Worm (Caenorhabditis elegans) whole organism, mixed stage, embryonic: ENCODE measurements around the gene C26B9.7.

ENCODE experiments used
- blmp-1 ChIP-seq: fragments of 150-350 bp; optimal IDR thresholded peaks from 2 replicates; lab custom pipeline; 2014; ENCODE audit warnings: missing biosample characterization, missing genetic modification characterization
- ceh-43 ChIP-seq: fragments of 200-800 bp; sonication (Bioruptor generic); optimal IDR thresholded peaks from 2 replicates; lab custom pipeline; 2018; ENCODE audit warnings: mild to moderate bottlenecking, missing genetic modification characterization, moderate library complexity, missing compliant biosample characterization
- ceh-83 ChIP-seq: fragments of 200-800 bp; sonication (Bioruptor generic); optimal IDR thresholded peaks from 2 replicates; lab custom pipeline; 2018; ENCODE audit warnings: mild to moderate bottlenecking, missing genetic modification characterization, missing compliant biosample characterization
- ces-1 ChIP-seq: fragments of 150-350 bp; optimal IDR thresholded peaks from 2 replicates; lab custom pipeline; 2014; ENCODE audit warnings: missing biosample characterization, missing genetic modification reagents, missing genetic modification characterization
- elt-1 ChIP-seq: sonication (generic microtip); optimal IDR thresholded peaks from 2 replicates; lab custom pipeline; 2017; ENCODE audit warnings: missing genetic modification characterization, mild to moderate bottlenecking, missing compliant biosample characterization, antibody characterized with exemption, moderate library complexity, borderline replicate concordance; ENCODE audit not compliant: insufficient read depth
- lin-13 ChIP-seq: fragments of 150-350 bp; optimal IDR thresholded peaks from 2 replicates; lab custom pipeline; 2014; ENCODE audit warnings: missing biosample characterization, missing genetic modification characterization
- nhr-2 ChIP-seq: fragments of 150-350 bp; optimal IDR thresholded peaks from 2 replicates; lab custom pipeline; 2014; ENCODE audit warnings: missing biosample characterization, missing genetic modification characterization
- nhr-237 ChIP-seq: fragments of 150-350 bp; optimal IDR thresholded peaks from 2 replicates; lab custom pipeline; 2014; ENCODE audit warnings: missing biosample characterization, missing genetic modification characterization
- nhr-76 ChIP-seq: sonication (generic microtip); optimal IDR thresholded peaks from 2 replicates; lab custom pipeline; 2017; ENCODE audit warnings: missing biosample characterization, missing genetic modification characterization
- pha-4 ChIP-seq: fragments of 150-350 bp; optimal IDR thresholded peaks from 2 replicates; lab custom pipeline; 2018; ENCODE audit warnings: missing biosample characterization, missing genetic modification reagents, missing genetic modification characterization
- snpc-4 ChIP-seq: fragments of 150-350 bp; optimal IDR thresholded peaks from 2 replicates; lab custom pipeline; 2014; ENCODE audit warnings: missing biosample characterization, missing genetic modification characterization
- unc-62 ChIP-seq: fragments of 150-350 bp; optimal IDR thresholded peaks from 2 replicates; lab custom pipeline; 2014; ENCODE audit warnings: missing biosample characterization, missing genetic modification reagents, missing genetic modification characterization
- ztf-11 ChIP-seq: fragments of 150-350 bp; optimal IDR thresholded peaks from 2 replicates; lab custom pipeline; 2014; ENCODE audit warnings: missing biosample characterization, missing genetic modification characterization

ce11 chrX:5311174-5311573 is 30.9 kb upstream of the C26B9.7 start:
- TF ChIP-seq blmp-1 (tag; lab: Kevin White, UChicago) (no peak), pha-4 (no peak), lin-13 (no peak), snpc-4 (tag; lab: Kevin White, UChicago) (no peak), elt-1 (tag; lab: Kevin White, UChicago) (no peak), nhr-2 (tag; lab: Kevin White, UChicago) (no peak), nhr-76 (no peak), unc-62 (no peak), ceh-43 (no peak), ceh-83 (GFP tag; lab: Kevin White, UChicago) (no peak), ztf-11 (tag; lab: Kevin White, UChicago) (no peak), ces-1 (GFP tag; lab: Kevin White, UChicago) (no peak), nhr-237 (tag; lab: Kevin White, UChicago) (no peak)
